Fruit fly (Drosophila melanogaster): ENCODE data around the gene CG34428.

CG34428 gene

dm6 chr3L:13044335-13044814 is 17.2 kb upstream of the CG34428 start, which contains the start of gene Syx13 (continued):
- TF ChIP-seq CG7271 (tag; optimal IDR thresholded peaks at IDR 0.05) (no peak), oc (tag; optimal IDR thresholded peaks at IDR 0.05) (peak; percentile 26), CG13424 (tag; optimal IDR thresholded peaks at IDR 0.05) (no peak), caup (GFP tag; optimal IDR thresholded peaks at IDR 0.05; ENCODE audit: severe bottlenecking) (peak; percentile 24), az2 (GFP tag; optimal IDR thresholded peaks at IDR 0.05) (no peak), CG18599 (GFP tag; optimal IDR thresholded peaks at IDR 0.05) (no peak), lab (GFP tag; optimal IDR thresholded peaks at IDR 0.05) (peak; percentile 39), CG11695 (GFP tag; IDR thresholded peaks at IDR 0.05) (0 out of 3 replicates have a peak, but pooled peaks have one; percentile 14), CG17912 (GFP tag; optimal IDR thresholded peaks at IDR 0.05) (no peak), CG30431 (GFP tag; optimal IDR thresholded peaks at IDR 0.05) (no peak), Tbp (GFP tag; optimal IDR thresholded peaks at IDR 0.05) (no peak), schlank (tag; optimal IDR thresholded peaks at IDR 0.05) (no peak), CG17328 (GFP tag; IDR thresholded peaks at IDR 0.05) (no peak), crol (GFP tag; IDR thresholded peaks at IDR 0.05) (peak; percentile 92), sug (tag; optimal IDR thresholded peaks at IDR 0.05) (peak; percentile 97), CG7839 (tag; optimal IDR thresholded peaks at IDR 0.05) (no peak), CG7928 (GFP tag; optimal IDR thresholded peaks at IDR 0.05) (no peak), Mes4 (GFP tag; optimal IDR thresholded peaks at IDR 0.05) (no peak), CG5245 (GFP tag; optimal IDR thresholded peaks at IDR 0.05) (no peak), CG4404 (GFP tag; IDR thresholded peaks at IDR 0.05) (no peak), chn (GFP tag; optimal IDR thresholded peaks at IDR 0.05) (peak; percentile 53), YL-1 (GFP tag; optimal IDR thresholded peaks at IDR 0.05) (peak; percentile 95), CG12299 (tag; optimal IDR thresholded peaks at IDR 0.05) (peak; percentile 10), Hmx (GFP tag; optimal IDR thresholded peaks at IDR 0.05) (no peak), CG17568 (GFP tag; optimal IDR thresholded peaks at IDR 0.05) (no peak), CG8944 (GFP tag; optimal IDR thresholded peaks at IDR 0.05) (no peak), Sry-δ (GFP tag; optimal IDR thresholded peaks at IDR 0.05) (peak; percentile 61), org-1 (GFP tag; optimal IDR thresholded peaks at IDR 0.05) (no peak), CG8765 (GFP tag; IDR thresholded peaks at IDR 0.05) (no peak), Stat92E (GFP tag; optimal IDR thresholded peaks at IDR 0.05) (peak in 1 of 3 experiments; percentile 21), CG14710 (tag; optimal IDR thresholded peaks at IDR 0.05) (peak; percentile 44), Chrac-16 (GFP tag; optimal IDR thresholded peaks at IDR 0.05) (no peak), pb (GFP tag; optimal IDR thresholded peaks at IDR 0.05) (no peak), BEAF-32 (GFP tag; optimal IDR thresholded peaks at IDR 0.05) (peak; percentile 84), onecut (GFP tag; IDR thresholded peaks at IDR 0.05) (peak; percentile 62), CG18619 (GFP tag; optimal IDR thresholded peaks at IDR 0.05) (no peak), Ets97D (GFP tag; optimal IDR thresholded peaks at IDR 0.05) (peak; percentile 21), Dp (GFP tag; optimal IDR thresholded peaks at IDR 0.05) (peak; percentile 80), aop (GFP tag; IDR thresholded peaks at IDR 0.05) (no peak), disco-r (GFP tag; optimal IDR thresholded peaks at IDR 0.05) (no peak), repo (GFP tag; optimal IDR thresholded peaks at IDR 0.05) (no peak), tx (GFP tag; optimal IDR thresholded peaks at IDR 0.05) (no peak), Bgb (GFP tag; IDR thresholded peaks at IDR 0.05; ENCODE audit: partially characterized antibody) (peak; percentile 85), exex (tag; optimal IDR thresholded peaks at IDR 0.05) (peak; percentile 5), CG16863 (GFP tag; optimal IDR thresholded peaks at IDR 0.05) (no peak), Dfd (GFP tag; optimal IDR thresholded peaks at IDR 0.05) (no peak), ems (GFP tag; optimal IDR thresholded peaks at IDR 0.05) (no peak), sna (GFP tag; IDR thresholded peaks at IDR 0.05; ENCODE audit: partially characterized antibody) (peak; percentile 78), CG18476 (GFP tag; optimal IDR thresholded peaks at IDR 0.05) (no peak), CG10565 (GFP tag; optimal IDR thresholded peaks at IDR 0.05) (no peak), CG1602 (GFP tag; optimal IDR thresholded peaks at IDR 0.05) (no peak)

Data from whole organism, embryonic.